Worm (Caenorhabditis elegans) whole organism, late embryonic: ENCODE data around the gene Y2H9A.4.
A peak's percentile ranks its signal among the peaks of the same experiment; 100 is the strongest.

Experiments used
- C08G9.2 ChIP-seq: sonication (generic microtip); optimal IDR thresholded peaks from 2 replicates; lab custom pipeline; 2016; ENCODE audit warnings: mild to moderate bottlenecking, missing genetic modification characterization, moderate library complexity, missing compliant biosample characterization
- F13H6.1 ChIP-seq: sonication (generic microtip); optimal IDR thresholded peaks from 2 replicates; lab custom pipeline; 2016; ENCODE audit warnings: missing genetic modification characterization, missing compliant biosample characterization
- K02D7.2 ChIP-seq: sonication (generic microtip); optimal IDR thresholded peaks from 2 replicates; lab custom pipeline; 2017; ENCODE audit warnings: mild to moderate bottlenecking, missing genetic modification characterization, missing compliant biosample characterization
- Y22D7AL.16 ChIP-seq: sonication (generic microtip); optimal IDR thresholded peaks from 2 replicates; lab custom pipeline; 2016; ENCODE audit warnings: missing genetic modification characterization, missing compliant biosample characterization
- ahr-1 ChIP-seq: sonication (generic microtip); optimal IDR thresholded peaks from 2 replicates; lab custom pipeline; 2016; ENCODE audit warnings: missing genetic modification characterization, missing compliant biosample characterization
- ama-1 ChIP-seq: fragments of 150-350 bp; optimal IDR thresholded peaks from 2 replicates; lab custom pipeline; 2014
- ceh-14 ChIP-seq: sonication (generic microtip); optimal IDR thresholded peaks from 2 replicates; lab custom pipeline; 2016; ENCODE audit warnings: missing genotype, missing genetic modification characterization, missing compliant biosample characterization
- ceh-18 ChIP-seq: sonication (generic microtip); optimal IDR thresholded peaks from 2 replicates; lab custom pipeline; 2016; ENCODE audit warnings: missing genetic modification characterization, missing compliant biosample characterization
- ceh-19 ChIP-seq: fragments of 200-800 bp; sonication (Bioruptor generic); optimal IDR thresholded peaks from 2 replicates; lab custom pipeline; 2018; ENCODE audit warnings: mild to moderate bottlenecking, missing genetic modification characterization, missing compliant biosample characterization
- ceh-2 ChIP-seq: sonication (generic microtip); optimal IDR thresholded peaks from 2 replicates; lab custom pipeline; 2016; ENCODE audit warnings: missing genotype, missing genetic modification characterization, missing compliant biosample characterization
- ceh-22 ChIP-seq: sonication (generic microtip); optimal IDR thresholded peaks from 2 replicates; lab custom pipeline; 2017; ENCODE audit warnings: missing biosample characterization, missing genetic modification characterization
- ceh-24 ChIP-seq: sonication (generic microtip); optimal IDR thresholded peaks from 2 replicates; lab custom pipeline; 2016; ENCODE audit warnings: mild to moderate bottlenecking, missing genetic modification characterization, missing compliant biosample characterization
- ceh-30 ChIP-seq: fragments of 150-350 bp; optimal IDR thresholded peaks from 2 replicates; lab custom pipeline; 2014; ENCODE audit warnings: missing biosample characterization, missing genetic modification characterization
- ceh-31 ChIP-seq: sonication (generic microtip); optimal IDR thresholded peaks from 2 replicates; lab custom pipeline; 2016; ENCODE audit warnings: missing genetic modification characterization, missing compliant biosample characterization
- ceh-34 ChIP-seq: sonication (generic microtip); optimal IDR thresholded peaks from 2 replicates; lab custom pipeline; 2016; ENCODE audit warnings: mild to moderate bottlenecking, missing genetic modification characterization, missing compliant biosample characterization
- ceh-45 ChIP-seq: fragments of 200-800 bp; sonication (Bioruptor generic); IDR thresholded peaks from 2 replicates; pipeline ENCODE4 v1.3.6; 2022; ENCODE audit warnings: missing genetic modification reagents, missing genetic modification characterization, missing compliant biosample characterization
- ceh-6 ChIP-seq: fragments of 200-800 bp; sonication (Bioruptor generic); optimal IDR thresholded peaks from 2 replicates; lab custom pipeline; 2018; ENCODE audit warnings: mild to moderate bottlenecking, missing genetic modification characterization, missing compliant biosample characterization
- ceh-9 ChIP-seq: sonication (generic microtip); optimal IDR thresholded peaks from 2 replicates; lab custom pipeline; 2016; ENCODE audit warnings: mild to moderate bottlenecking, missing genetic modification characterization, inconsistent platforms, missing compliant biosample characterization
- che-1 ChIP-seq: sonication (generic microtip); optimal IDR thresholded peaks from 2 replicates; lab custom pipeline; 2016; ENCODE audit warnings: mild to moderate bottlenecking, missing genetic modification characterization, missing compliant biosample characterization
- dmd-4 ChIP-seq: sonication (generic microtip); optimal IDR thresholded peaks from 2 replicates; lab custom pipeline; 2016; ENCODE audit warnings: borderline replicate concordance, missing genetic modification characterization, missing compliant biosample characterization
- dve-1 ChIP-seq: sonication (generic microtip); optimal IDR thresholded peaks from 2 replicates; lab custom pipeline; 2017; ENCODE audit warnings: antibody characterized with exemption, mild to moderate bottlenecking, missing genetic modification characterization, missing compliant biosample characterization
- elt-2 ChIP-seq: sonication (generic microtip); optimal IDR thresholded peaks from 2 replicates; lab custom pipeline; 2016; ENCODE audit warnings: missing genetic modification reagents, missing genetic modification characterization, missing compliant biosample characterization
- ets-4 ChIP-seq: sonication (generic microtip); optimal IDR thresholded peaks from 2 replicates; lab custom pipeline; 2016; ENCODE audit warnings: missing genetic modification characterization, missing compliant biosample characterization
- eyg-1 ChIP-seq: sonication (generic microtip); optimal IDR thresholded peaks from 2 replicates; lab custom pipeline; 2016; ENCODE audit warnings: missing genotype, missing genetic modification characterization, missing compliant biosample characterization
- fax-1 ChIP-seq: sonication (generic microtip); optimal IDR thresholded peaks from 2 replicates; lab custom pipeline; 2016; ENCODE audit warnings: missing genotype, missing genetic modification characterization, missing compliant biosample characterization
- fkh-6 ChIP-seq: sonication (generic microtip); optimal IDR thresholded peaks from 2 replicates; lab custom pipeline; 2016; ENCODE audit warnings: missing genetic modification characterization, missing compliant biosample characterization
- gmeb-2 ChIP-seq: sonication (generic microtip); optimal IDR thresholded peaks from 2 replicates; lab custom pipeline; 2016; ENCODE audit warnings: missing genetic modification characterization, inconsistent platforms, missing compliant biosample characterization
- hlh-15 ChIP-seq: sonication (generic microtip); optimal IDR thresholded peaks from 2 replicates; lab custom pipeline; 2016; ENCODE audit warnings: missing genetic modification characterization, missing compliant biosample characterization
- hlh-30 ChIP-seq: sonication (generic microtip); optimal IDR thresholded peaks from 2 replicates; lab custom pipeline; 2017; ENCODE audit warnings: antibody characterized with exemption, missing genetic modification characterization, missing compliant biosample characterization; ENCODE audit not compliant: insufficient read depth
- hlh-8 ChIP-seq: sonication (generic microtip); optimal IDR thresholded peaks from 2 replicates; lab custom pipeline; 2016; ENCODE audit warnings: missing genotype, missing genetic modification characterization, missing compliant biosample characterization
- lin-11 ChIP-seq: fragments of 200-800 bp; sonication (Bioruptor generic); optimal IDR thresholded peaks from 2 replicates; lab custom pipeline; 2018; ENCODE audit warnings: mild to moderate bottlenecking, missing genetic modification characterization, missing compliant biosample characterization
- madf-2 ChIP-seq: sonication (generic microtip); optimal IDR thresholded peaks from 2 replicates; lab custom pipeline; 2017; ENCODE audit warnings: missing genetic modification characterization, missing compliant biosample characterization
- nhr-11 ChIP-seq: fragments of 150-350 bp; optimal IDR thresholded peaks from 2 replicates; lab custom pipeline; 2014; ENCODE audit warnings: missing biosample characterization, missing genetic modification characterization
- npax-4 ChIP-seq: sonication (generic microtip); optimal IDR thresholded peaks from 2 replicates; lab custom pipeline; 2016; ENCODE audit warnings: missing genetic modification characterization, missing compliant biosample characterization
- odd-2 ChIP-seq: sonication (generic microtip); optimal IDR thresholded peaks from 2 replicates; lab custom pipeline; 2017; ENCODE audit warnings: antibody characterized with exemption, mild to moderate bottlenecking, missing genetic modification characterization, missing compliant biosample characterization
- pag-3 ChIP-seq: sonication (generic microtip); optimal IDR thresholded peaks from 2 replicates; lab custom pipeline; 2016; ENCODE audit warnings: missing compliant biosample characterization, missing genetic modification characterization, borderline replicate concordance
- pax-1 ChIP-seq: fragments of 150-350 bp; optimal IDR thresholded peaks from 2 replicates; lab custom pipeline; 2014; ENCODE audit warnings: missing biosample characterization, missing genetic modification characterization
- pha-2 ChIP-seq: sonication (generic microtip); optimal IDR thresholded peaks from 2 replicates; lab custom pipeline; 2017; ENCODE audit warnings: mild to moderate bottlenecking, missing genetic modification characterization, missing compliant biosample characterization
- pha-4 ChIP-seq: fragments of 150-350 bp; optimal IDR thresholded peaks from 2 replicates; lab custom pipeline; 2018; ENCODE audit warnings: missing biosample characterization, missing genetic modification reagents, missing genetic modification characterization
- pqm-1 ChIP-seq: sonication (generic microtip); optimal IDR thresholded peaks from 2 replicates; lab custom pipeline; 2016; ENCODE audit warnings: missing genetic modification characterization, missing compliant biosample characterization
- rnt-1 ChIP-seq: sonication (generic microtip); optimal IDR thresholded peaks from 2 replicates; lab custom pipeline; 2016; ENCODE audit warnings: missing genetic modification characterization, missing compliant biosample characterization
- sdc-2 ChIP-seq: sonication (generic microtip); optimal IDR thresholded peaks from 2 replicates; lab custom pipeline; 2016; ENCODE audit warnings: missing genotype, missing genetic modification characterization, missing compliant biosample characterization
- sox-4 ChIP-seq: sonication (generic microtip); optimal IDR thresholded peaks from 2 replicates; lab custom pipeline; 2017; ENCODE audit warnings: mild to moderate bottlenecking, missing genetic modification characterization, inconsistent platforms, missing compliant biosample characterization
- syd-9 ChIP-seq: sonication (generic microtip); optimal IDR thresholded peaks from 2 replicates; lab custom pipeline; 2016; ENCODE audit warnings: mild to moderate bottlenecking, missing genetic modification characterization, moderate library complexity, missing compliant biosample characterization
- tbx-2 ChIP-seq: sonication (generic microtip); optimal IDR thresholded peaks from 2 replicates; lab custom pipeline; 2016; ENCODE audit warnings: missing genetic modification characterization, missing compliant biosample characterization
- tbx-7 ChIP-seq: sonication (generic microtip); optimal IDR thresholded peaks from 2 replicates; lab custom pipeline; 2016; ENCODE audit warnings: missing genotype, missing genetic modification characterization, missing compliant biosample characterization
- ttx-3 ChIP-seq: sonication (generic microtip); optimal IDR thresholded peaks from 2 replicates; lab custom pipeline; 2016; ENCODE audit warnings: missing genetic modification reagents, missing genetic modification characterization, missing compliant biosample characterization
- unc-42 ChIP-seq: sonication (generic microtip); optimal IDR thresholded peaks from 2 replicates; lab custom pipeline; 2016; ENCODE audit warnings: missing genotype, missing genetic modification characterization, missing compliant biosample characterization
- unc-86 ChIP-seq: sonication (generic microtip); optimal IDR thresholded peaks from 2 replicates; lab custom pipeline; 2016; ENCODE audit warnings: missing genetic modification characterization, missing compliant biosample characterization
- zip-5 ChIP-seq: sonication (generic microtip); optimal IDR thresholded peaks from 2 replicates; lab custom pipeline; 2016; ENCODE audit warnings: missing genetic modification characterization, missing compliant biosample characterization

Y2H9A.4 gene

DNA sequence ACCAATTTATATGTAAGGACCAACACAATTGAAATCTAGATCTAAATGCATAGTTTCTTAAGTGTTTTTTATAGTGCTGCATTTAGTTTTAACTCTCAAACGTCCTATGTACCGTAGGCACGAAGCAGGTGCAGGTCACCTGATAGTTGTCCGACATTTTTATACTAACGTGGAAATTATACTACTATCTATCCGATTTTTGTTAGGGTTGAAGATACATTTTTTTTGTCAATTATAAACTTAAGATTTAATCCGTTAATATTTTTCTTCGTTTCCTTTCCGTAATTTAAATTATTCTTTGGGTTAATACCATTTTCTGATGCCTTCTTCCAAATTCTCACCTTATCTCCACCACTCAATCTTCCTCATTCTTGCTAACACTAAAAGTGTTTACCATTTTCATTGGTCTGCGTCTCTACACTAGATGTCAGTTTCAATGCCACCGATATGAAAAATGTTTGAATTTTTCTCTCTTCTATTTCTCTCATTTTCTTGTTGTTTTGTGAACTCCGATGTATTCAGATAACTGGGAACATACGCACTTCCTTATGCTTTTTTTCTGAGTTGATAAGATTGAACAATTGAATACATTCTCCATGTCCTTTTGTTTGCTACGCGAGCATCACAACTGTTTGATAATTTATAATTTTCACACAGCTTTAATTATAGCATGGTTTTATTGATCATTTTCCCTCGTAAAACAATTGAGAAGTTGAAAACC lies at the start of gene Y2H9A.4:
Gene Y2H9A.4 (plus strand): TSS at position 671 of the 721 bp plus-strand sequence.
- no peak for TF ChIP-seq dve-1 (tag; lab: Kevin White, UChicago)
- no peak for TF ChIP-seq ceh-34 (tag; lab: Kevin White, UChicago)
- TF ChIP-seq ttx-3 (tag; lab: Kevin White, UChicago), result no peak
- TF ChIP-seq elt-2 (tag; lab: Kevin White, UChicago), result no peak
- no peak for TF ChIP-seq K02D7.2 (tag; lab: Kevin White, UChicago)
- no peak for TF ChIP-seq sox-4 (tag; lab: Kevin White, UChicago)
- no peak for TF ChIP-seq fax-1
- no peak for TF ChIP-seq ahr-1 (tag; lab: Kevin White, UChicago)
- TF ChIP-seq F13H6.1 (tag; lab: Kevin White, UChicago), result no peak
- TF ChIP-seq odd-2, result no peak
- TF ChIP-seq madf-2 (tag; lab: Kevin White, UChicago), result no peak
- TF ChIP-seq ama-1, result no peak
- no peak for TF ChIP-seq ceh-9 (tag; lab: Kevin White, UChicago)
- TF ChIP-seq ceh-31 (tag; lab: Kevin White, UChicago), result no peak
- TF ChIP-seq, all 69 proteins: peak for 0

DNA sequence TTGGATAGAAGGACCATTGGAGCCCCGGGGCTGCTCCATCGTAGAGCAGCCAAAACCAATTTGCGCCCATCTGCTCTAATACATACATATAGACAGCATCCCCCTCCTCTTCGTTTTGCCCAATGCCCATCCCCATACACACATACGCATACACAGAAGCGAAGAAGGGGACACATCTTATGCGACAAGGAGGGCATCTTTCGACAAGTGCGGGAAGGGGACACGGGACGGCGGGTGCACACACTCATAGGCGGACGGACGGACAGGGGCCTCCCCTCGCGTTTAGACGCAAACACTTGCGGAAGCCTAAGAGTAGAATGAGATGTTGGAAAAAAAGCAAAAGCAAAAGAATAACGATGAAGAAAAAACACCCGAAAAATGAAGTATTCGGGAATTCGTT lies 49.3 kb upstream of the Y2H9A.4 start:
- peak; percentile 62 for TF ChIP-seq dmd-4 (tag; lab: Kevin White, UChicago)
- no peak for TF ChIP-seq ceh-22
- peak; percentile 2 for TF ChIP-seq madf-2 (tag; lab: Kevin White, UChicago)
- peak; percentile 64 for TF ChIP-seq ceh-14 (tag; lab: Kevin White, UChicago)
- no peak for TF ChIP-seq ttx-3 (tag; lab: Kevin White, UChicago)
- peak; percentile 6 for TF ChIP-seq rnt-1 (tag; lab: Kevin White, UChicago)
- peak; percentile 46 for TF ChIP-seq che-1 (tag; lab: Kevin White, UChicago)
- no peak for TF ChIP-seq zip-5
- peak; percentile 13 for TF ChIP-seq eyg-1 (tag; lab: Kevin White, UChicago)
- no peak for TF ChIP-seq ceh-30 (tag; lab: Kevin White, UChicago)
- TF ChIP-seq dve-1 (tag; lab: Kevin White, UChicago), result no peak
- TF ChIP-seq pha-2 (tag; lab: Kevin White, UChicago), result no peak
- TF ChIP-seq npax-4, result no peak
- TF ChIP-seq syd-9 (tag; lab: Kevin White, UChicago), result peak; percentile 40
- TF ChIP-seq F13H6.1 (tag; lab: Kevin White, UChicago), result no peak
- TF ChIP-seq hlh-30, result peak; percentile 31
- no peak for TF ChIP-seq nhr-11
- TF ChIP-seq ets-4 (tag; lab: Kevin White, UChicago), result no peak
- no peak for TF ChIP-seq ceh-24 (tag; lab: Kevin White, UChicago)
- peak; percentile 43 for TF ChIP-seq hlh-15
- no peak for TF ChIP-seq Y22D7AL.16
- no peak for TF ChIP-seq gmeb-2 (tag; lab: Kevin White, UChicago)
- no peak for TF ChIP-seq ama-1
- TF ChIP-seq hlh-8 (tag; lab: Kevin White, UChicago), result peak; percentile 34
- peak; percentile 64 for TF ChIP-seq tbx-2 (tag; lab: Kevin White, UChicago)
- TF ChIP-seq sdc-2 (tag; lab: Kevin White, UChicago), result peak; percentile 5
- peak; percentile 23 for TF ChIP-seq C08G9.2 (tag; lab: Kevin White, UChicago)
- peak; percentile 19 for TF ChIP-seq ceh-2
- TF ChIP-seq ceh-19, result peak; percentile 60
- TF ChIP-seq fkh-6 (tag; lab: Kevin White, UChicago), result no peak
- TF ChIP-seq pag-3 (tag; lab: Kevin White, UChicago), result no peak
- TF ChIP-seq pha-4, result no peak
- TF ChIP-seq ceh-34 (tag; lab: Kevin White, UChicago), result peak; percentile 72
- no peak for TF ChIP-seq tbx-7 (tag; lab: Kevin White, UChicago)
- TF ChIP-seq pax-1 (tag; lab: Kevin White, UChicago), result no peak
- no peak for TF ChIP-seq ceh-45 (GFP tag; lab: Robert Waterston, UW)
- TF ChIP-seq ahr-1 (tag; lab: Kevin White, UChicago), result peak; percentile 17
- TF ChIP-seq lin-11, result no peak
- no peak for TF ChIP-seq pqm-1 (tag; lab: Kevin White, UChicago)
- no peak for TF ChIP-seq unc-86 (tag; lab: Kevin White, UChicago)
- peak; percentile 24 for TF ChIP-seq ceh-6 (GFP tag; lab: Kevin White, UChicago)
- TF ChIP-seq ceh-18 (tag; lab: Kevin White, UChicago), result peak; percentile 29
- TF ChIP-seq unc-42 (tag; lab: Kevin White, UChicago), result peak; percentile 66
